Fruit fly (Drosophila melanogaster) whole organism, larva: ENCODE data around the gene ct.

Experiments
- noc ChIP-seq: fragments of 200-800 bp; sonication (Bioruptor generic); optimal IDR thresholded peaks from 3 replicates; lab custom pipeline; 2019; ENCODE audit warnings: missing biosample characterization, mild to moderate bottlenecking, missing genetic modification characterization, moderate library complexity

Gene ct

dm6 chrX:7676873-7677272, 68.6 kb downstream of the ct start:
- no peak for TF ChIP-seq noc (tag; lab: Kevin White, UChicago)

- no peak for TF ChIP-seq noc (tag; lab: Kevin White, UChicago)
Measured at dm6 chrX:7678824-7679223, 70.6 kb downstream of the ct start.

dm6 chrX:7686071-7686470, 77.8 kb downstream of the ct start:
- no peak for TF ChIP-seq noc (tag; lab: Kevin White, UChicago)

dm6 chrX:7688871-7689270, 80.6 kb downstream of the ct start:
- no peak for TF ChIP-seq noc (tag; lab: Kevin White, UChicago)

dm6 chrX:7690683-7691082, 82.5 kb downstream of the ct start:
- TF ChIP-seq noc (tag; lab: Kevin White, UChicago) = peak; percentile 91

- peak; percentile 55 for TF ChIP-seq noc (tag; lab: Kevin White, UChicago)
Measured at dm6 chrX:7691221-7691914, 83.1 kb downstream of the ct start.

- TF ChIP-seq noc (tag; lab: Kevin White, UChicago) = peak; percentile 81
Measured at dm6 chrX:7691947-7692739, 83.9 kb downstream of the ct start.

- peak; percentile 89 for TF ChIP-seq noc (tag; lab: Kevin White, UChicago)
Measured at dm6 chrX:7692740-7693064, 84.5 kb downstream of the ct start.

- no peak for TF ChIP-seq noc (tag; lab: Kevin White, UChicago)
Measured at dm6 chrX:7693423-7693822, 85.2 kb downstream of the ct start.

dm6 chrX:7694207-7694606, 86.0 kb downstream of the ct start:
- no peak for TF ChIP-seq noc (tag; lab: Kevin White, UChicago)

- TF ChIP-seq noc (tag; lab: Kevin White, UChicago) = no peak
Measured at dm6 chrX:7694868-7695267, 86.6 kb downstream of the ct start.

- no peak for TF ChIP-seq noc (tag; lab: Kevin White, UChicago)
Measured at dm6 chrX:7695391-7696053, 87.3 kb downstream of the ct start.

dm6 chrX:7696165-7696564, 87.9 kb downstream of the ct start:
- TF ChIP-seq noc (tag; lab: Kevin White, UChicago) = no peak

- peak; percentile 97 for TF ChIP-seq noc (tag; lab: Kevin White, UChicago)
Measured at dm6 chrX:7696711-7697654, 88.8 kb downstream of the ct start.
